Fruit fly (Drosophila melanogaster): ENCODE data around the gene CG42758.

dm6 chr3L:14531802-14532201 is 35.4 kb upstream of the CG42758 start:
- TF ChIP-seq D1 (tag; optimal IDR thresholded peaks at IDR 0.05) (no peak), CG8159 (tag; optimal IDR thresholded peaks at IDR 0.05) (no peak), CG17806 (tag; optimal IDR thresholded peaks at IDR 0.05) (no peak), CG9948 (tag; optimal IDR thresholded peaks at IDR 0.05) (no peak), rn (GFP tag; IDR thresholded peaks at IDR 0.05) (no peak), CG4496 (GFP tag; IDR thresholded peaks at IDR 0.05) (no peak), CG32121 (GFP tag; IDR thresholded peaks at IDR 0.05) (no peak)

Measured in whole organism, pupa.